Fruit fly (Drosophila melanogaster) whole organism, pupa: ENCODE data around the gene CG8924.

Source experiments
- CG10348 ChIP-seq: fragments of 200-800 bp; sonication (Bioruptor generic); IDR thresholded peaks from 2 replicates; pipeline ENCODE4 v1.3.6; 2022; ENCODE audit warnings: missing biosample characterization, missing genetic modification characterization
- CG12605 ChIP-seq: fragments of 200-800 bp; sonication (Bioruptor generic); IDR thresholded peaks from 2 replicates; pipeline ENCODE4 v1.3.6; 2022; ENCODE audit warnings: missing biosample characterization, missing genetic modification characterization
- CG13204 ChIP-seq: fragments of 200-800 bp; sonication (Bioruptor generic); optimal IDR thresholded peaks from 2 replicates; lab custom pipeline; 2018; ENCODE audit warnings: missing biosample characterization, mild to moderate bottlenecking, missing genetic modification characterization, moderate library complexity
- CG15710 ChIP-seq: fragments of 200-800 bp; sonication (Bioruptor generic); optimal IDR thresholded peaks from 2 replicates; lab custom pipeline; 2018; ENCODE audit warnings: missing biosample characterization, mild to moderate bottlenecking, missing genetic modification characterization, moderate library complexity
- CG17806 ChIP-seq: fragments of 200-800 bp; sonication (Bioruptor generic); optimal IDR thresholded peaks from 2 replicates; lab custom pipeline; 2018; ENCODE audit warnings: missing biosample characterization, mild to moderate bottlenecking, missing genetic modification characterization, moderate library complexity
- CG9948 ChIP-seq: fragments of 200-800 bp; sonication (Bioruptor generic); optimal IDR thresholded peaks from 2 replicates; lab custom pipeline; 2018; ENCODE audit warnings: missing biosample characterization, mild to moderate bottlenecking, missing genetic modification characterization, moderate library complexity
- EcR ChIP-seq: fragments of 200-800 bp; sonication (Bioruptor generic); optimal IDR thresholded peaks from 3 replicates; lab custom pipeline; 2019; ENCODE audit warnings: missing biosample characterization, missing genetic modification characterization, mild to moderate bottlenecking, moderate library complexity, missing genetic modification reagents
- Ets98B ChIP-seq: fragments of 200-800 bp; sonication (Bioruptor generic); IDR thresholded peaks from 2 replicates; pipeline ENCODE4 v1.3.6; 2022; ENCODE audit warnings: missing biosample characterization, missing genetic modification characterization
- Pif1A ChIP-seq: fragments of 200-800 bp; sonication (Bioruptor generic); optimal IDR thresholded peaks from 3 replicates; lab custom pipeline; 2016; ENCODE audit warnings: missing biosample characterization, missing genetic modification characterization
- Pif1B ChIP-seq: fragments of 200-800 bp; sonication (Bioruptor generic); optimal IDR thresholded peaks from 3 replicates; lab custom pipeline; 2016; ENCODE audit warnings: missing biosample characterization, missing genetic modification characterization
- fd96Ca ChIP-seq: fragments of 200-800 bp; sonication (Bioruptor generic); IDR thresholded peaks from 3 replicates; pipeline ENCODE4 v1.3.6; 2022; ENCODE audit warnings: missing biosample characterization, missing genetic modification characterization
- gl ChIP-seq: fragments of 200-800 bp; sonication (Bioruptor generic); optimal IDR thresholded peaks from 2 replicates; lab custom pipeline; 2018; ENCODE audit warnings: missing biosample characterization, mild to moderate bottlenecking, missing genetic modification characterization
- rn ChIP-seq: fragments of 200-800 bp; sonication (Bioruptor generic); IDR thresholded peaks from 2 replicates; pipeline ENCODE4 v1.3.6; 2022; ENCODE audit warnings: missing biosample characterization, missing genetic modification characterization

dm6 chrX:15934226-15934547 is 6.7 kb upstream of the CG8924 start:
- TF ChIP-seq Pif1B (no peak), fd96Ca (GFP tag; lab: Robert Waterston, UW) (no peak), rn (GFP tag; lab: Robert Waterston, UW) (no peak), Pif1A (GFP tag; lab: Kevin White, UChicago) (no peak), CG13204 (GFP tag; lab: Kevin White, UChicago) (no peak), CG9948 (no peak), CG15710 (tag; lab: Kevin White, UChicago) (no peak), Ets98B (GFP tag; lab: Robert Waterston, UW) (no peak; the same call in 1 of the 2 replicates), CG17806 (tag; lab: Kevin White, UChicago) (peak; percentile 7), CG12605 (no peak), CG10348 (GFP tag; lab: Robert Waterston, UW) (no peak), EcR (GFP tag; lab: Kevin White, UChicago) (no peak), gl (tag; lab: Kevin White, UChicago) (no peak)
